Worm (Caenorhabditis elegans) whole organism, L4 larva: ENCODE data around the gene nep-11.

Experiments used
- ama-1 ChIP-seq: fragments of 150-350 bp; optimal IDR thresholded peaks from 2 replicates; lab custom pipeline; 2014; ENCODE audit warnings: inconsistent platforms, mixed read lengths
- attf-4 ChIP-seq: sonication (generic microtip); optimal IDR thresholded peaks from 3 replicates; lab custom pipeline; 2017; ENCODE audit warnings: missing biosample characterization, missing genetic modification characterization
- spr-1 ChIP-seq: sonication (generic microtip); optimal IDR thresholded peaks from 2 replicates; lab custom pipeline; 2016; ENCODE audit warnings: mild to moderate bottlenecking, missing genetic modification characterization, missing compliant biosample characterization

DNA sequence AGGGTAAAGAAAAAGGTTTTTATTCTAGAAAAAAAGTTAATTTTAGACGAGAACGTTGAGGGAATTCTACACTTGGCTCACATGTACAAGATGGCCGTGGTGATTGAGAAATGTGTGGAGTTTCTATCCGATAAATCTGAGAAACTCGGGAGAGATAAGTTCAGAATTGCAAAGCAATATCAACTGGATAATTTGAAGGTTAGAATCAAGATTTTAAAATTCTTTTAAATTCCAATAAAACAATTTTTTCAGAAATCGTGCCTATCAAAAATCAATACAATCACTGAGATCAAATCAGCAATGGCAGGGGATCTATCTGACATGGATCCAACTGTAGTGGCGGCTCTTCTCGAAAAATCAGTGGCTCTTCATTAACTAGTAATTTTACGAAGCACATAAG, 47.1 kb downstream of the nep-11 start, which contains the start of gene Y49F6C.2:
- no peak for TF ChIP-seq ama-1 (lab: Kevin White, UChicago)
- TF ChIP-seq attf-4: no peak
- TF ChIP-seq spr-1 (tag; lab: Kevin White, UChicago): no peak
